Worm (Caenorhabditis elegans) whole organism, midembryonic: ENCODE results near the gene F35E8.9.

Source experiments
- flt-1 ChIP-seq: fragments of 200-800 bp; sonication (Bioruptor generic); IDR thresholded peaks from 2 replicates; pipeline ENCODE4 v1.3.6; 2022; ENCODE audit warnings: missing genetic modification characterization, missing compliant biosample characterization
- klf-2 ChIP-seq: fragments of 200-800 bp; sonication (Bioruptor generic); conservative IDR thresholded peaks from 2 replicates; pipeline ENCODE4 v1.3.6; 2022; ENCODE audit warnings: missing genetic modification reagents, missing genetic modification characterization, missing compliant biosample characterization
- med-1 ChIP-seq: sonication (generic microtip); optimal IDR thresholded peaks from 2 replicates; lab custom pipeline; 2017; ENCODE audit warnings: missing genetic modification characterization, mild to moderate bottlenecking, missing compliant biosample characterization, antibody characterized with exemption, missing genetic modification reagents; ENCODE audit not compliant: insufficient read depth
- ref-1 ChIP-seq: fragments of 200-800 bp; sonication (Bioruptor generic); conservative IDR thresholded peaks from 2 replicates; pipeline ENCODE4 v1.3.6; 2022; ENCODE audit warnings: missing genetic modification reagents, missing genetic modification characterization, missing compliant biosample characterization
- tab-1 ChIP-seq: fragments of 200-800 bp; sonication (Bioruptor generic); IDR thresholded peaks from 2 replicates; pipeline ENCODE4 v1.3.6; 2022; ENCODE audit warnings: missing genetic modification characterization, missing compliant biosample characterization
- ztf-29 ChIP-seq: fragments of 200-800 bp; sonication (Bioruptor generic); IDR thresholded peaks from 2 replicates; pipeline ENCODE4 v1.3.6; 2022; ENCODE audit warnings: missing genetic modification reagents, missing genetic modification characterization, missing compliant biosample characterization

DNA sequence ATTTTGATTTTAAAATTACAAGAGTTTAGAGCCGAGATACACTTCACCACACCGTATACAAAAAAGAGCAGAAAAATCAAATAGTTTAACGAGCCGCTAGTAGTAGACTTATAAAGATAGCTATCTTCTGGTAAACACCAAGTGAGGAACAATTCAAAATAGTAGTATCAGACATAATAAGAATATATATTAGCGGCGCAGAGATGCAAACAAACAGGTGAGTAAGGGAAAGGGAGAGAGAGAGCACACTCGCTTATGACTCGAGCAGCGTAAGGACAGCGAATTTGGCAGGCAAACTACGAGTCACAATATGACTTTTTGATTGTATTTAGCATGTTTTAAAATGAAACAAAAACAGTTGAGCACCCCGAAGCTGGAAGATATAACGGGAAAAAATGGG, 26.1 kb downstream of the F35E8.9 start:
- TF ChIP-seq med-1 (GFP tag; lab: Kevin White, UChicago) (no peak), ztf-29 (GFP tag; lab: Robert Waterston, UW) (no peak), tab-1 (GFP tag; lab: Robert Waterston, UW) (no peak), flt-1 (GFP tag; lab: Robert Waterston, UW) (no peak), klf-2 (no peak), ref-1 (GFP tag; lab: Robert Waterston, UW) (no peak)
